Worm (Caenorhabditis elegans) whole organism, young adult: Measurements from ENCODE around the gene ZC204.12.

Experiments used
- C17E4.6 ChIP-seq: fragments of 200-800 bp; sonication (Bioruptor generic); IDR thresholded peaks from 2 replicates; pipeline ENCODE4 v1.3.6; 2022; ENCODE audit warnings: missing genetic modification reagents, missing genetic modification characterization, missing compliant biosample characterization
- F10E7.11 ChIP-seq: sonication (generic microtip); optimal IDR thresholded peaks from 2 replicates; lab custom pipeline; 2017; ENCODE audit warnings: mild to moderate bottlenecking, missing genetic modification characterization, moderate library complexity, missing compliant biosample characterization
- F22D6.2 ChIP-seq: sonication (generic microtip); optimal IDR thresholded peaks from 2 replicates; lab custom pipeline; 2016; ENCODE audit warnings: mild to moderate bottlenecking, missing genetic modification characterization, missing compliant biosample characterization
- F37B4.10 ChIP-seq: fragments of 200-800 bp; sonication (Bioruptor generic); IDR thresholded peaks from 2 replicates; pipeline ENCODE4 v1.3.6; 2022; ENCODE audit warnings: missing genetic modification characterization, missing compliant biosample characterization
- F49E8.2 ChIP-seq: sonication (generic microtip); optimal IDR thresholded peaks from 3 replicates; lab custom pipeline; 2017; ENCODE audit warnings: missing genetic modification characterization, mild to moderate bottlenecking, missing compliant biosample characterization, antibody characterized with exemption, moderate library complexity; ENCODE audit not compliant: insufficient read depth
- F52B5.7 ChIP-seq: sonication (generic microtip); optimal IDR thresholded peaks from 2 replicates; lab custom pipeline; 2016; ENCODE audit warnings: mild to moderate bottlenecking, missing genetic modification characterization, missing compliant biosample characterization
- F57C9.4 ChIP-seq: sonication (generic microtip); optimal IDR thresholded peaks from 2 replicates; lab custom pipeline; 2017; ENCODE audit warnings: mild to moderate bottlenecking, missing genetic modification characterization, missing compliant biosample characterization
- T26A5.8 ChIP-seq: sonication (generic microtip); optimal IDR thresholded peaks from 2 replicates; lab custom pipeline; 2016; ENCODE audit warnings: missing genetic modification characterization, missing compliant biosample characterization
- Y79H2A.3 ChIP-seq: fragments of 200-800 bp; sonication (Bioruptor generic); conservative IDR thresholded peaks from 2 replicates; pipeline ENCODE4 v1.3.6; 2022; ENCODE audit warnings: missing genetic modification reagents, missing genetic modification characterization, missing compliant biosample characterization
- akir-1 ChIP-seq: fragments of 200-800 bp; sonication (Bioruptor generic); optimal IDR thresholded peaks from 2 replicates; lab custom pipeline; 2018; ENCODE audit warnings: mild to moderate bottlenecking, missing genetic modification characterization, moderate library complexity, missing compliant biosample characterization
- ama-1 ChIP-seq, 3 experiments: fragments of 150-350 bp in 1 of 3; sonication (generic microtip) in 2 of 3; optimal IDR thresholded peaks; 2 replicates each; lab custom pipeline; 2014 to 2018; ENCODE audit warnings: missing biosample characterization in 2 of 3, missing genetic modification characterization in 2 of 3, missing genetic modification reagents in 2 of 3
- aptf-2 ChIP-seq: fragments of 200-800 bp; sonication (Bioruptor generic); conservative IDR thresholded peaks from 2 replicates; pipeline ENCODE4 v1.3.6; 2022; ENCODE audit warnings: missing genetic modification reagents, missing genetic modification characterization, missing compliant biosample characterization
- atf-7 ChIP-seq: sonication (generic microtip); optimal IDR thresholded peaks from 2 replicates; lab custom pipeline; 2017; ENCODE audit warnings: mild to moderate bottlenecking, missing genetic modification characterization, missing compliant biosample characterization
- athp-1 ChIP-seq: sonication (generic microtip); optimal IDR thresholded peaks from 2 replicates; lab custom pipeline; 2017; ENCODE audit warnings: mild to moderate bottlenecking, missing genetic modification characterization, missing compliant biosample characterization
- cebp-2 ChIP-seq: fragments of 200-800 bp; sonication (Bioruptor generic); IDR thresholded peaks from 2 replicates; pipeline ENCODE4 v1.3.6; 2022; ENCODE audit warnings: missing genetic modification characterization, missing compliant biosample characterization
- ceh-40 ChIP-seq: fragments of 200-800 bp; sonication (Bioruptor generic); IDR thresholded peaks from 2 replicates; pipeline ENCODE4 v1.3.6; 2022; ENCODE audit warnings: missing genetic modification characterization, missing compliant biosample characterization
- ceh-91 ChIP-seq: fragments of 200-800 bp; sonication (Bioruptor generic); IDR thresholded peaks from 2 replicates; pipeline ENCODE4 v1.3.6; 2022; ENCODE audit warnings: missing genetic modification reagents, missing genetic modification characterization, missing compliant biosample characterization
- chd-7 ChIP-seq: sonication (generic microtip); optimal IDR thresholded peaks from 2 replicates; lab custom pipeline; 2016; ENCODE audit warnings: mild to moderate bottlenecking, missing genetic modification characterization, moderate library complexity, missing compliant biosample characterization
- egl-18 ChIP-seq: fragments of 200-800 bp; sonication (Bioruptor generic); IDR thresholded peaks from 2 replicates; pipeline ENCODE4 v1.3.6; 2022; ENCODE audit warnings: missing genetic modification reagents, missing genetic modification characterization, missing compliant biosample characterization
- ekl-4 ChIP-seq: fragments of 200-800 bp; sonication (Bioruptor generic); IDR thresholded peaks from 2 replicates; pipeline ENCODE4 v1.3.6; 2022; ENCODE audit warnings: missing genetic modification reagents, missing genetic modification characterization, missing compliant biosample characterization
- ets-4 ChIP-seq: fragments of 200-800 bp; sonication (Bioruptor generic); optimal IDR thresholded peaks from 2 replicates; lab custom pipeline; 2018; ENCODE audit warnings: mild to moderate bottlenecking, missing genetic modification characterization, missing compliant biosample characterization
- fkh-3 ChIP-seq: sonication (generic microtip); optimal IDR thresholded peaks from 2 replicates; lab custom pipeline; 2016; ENCODE audit warnings: mild to moderate bottlenecking, missing genetic modification characterization, missing compliant biosample characterization
- hlh-26 ChIP-seq: fragments of 200-800 bp; sonication (Bioruptor generic); conservative IDR thresholded peaks from 2 replicates; pipeline ENCODE4 v1.3.6; 2022; ENCODE audit warnings: missing genetic modification reagents, missing genetic modification characterization, missing compliant biosample characterization
- hmg-1.2 ChIP-seq: fragments of 200-800 bp; sonication (Bioruptor generic); IDR thresholded peaks from 2 replicates; pipeline ENCODE4 v1.3.6; 2022; ENCODE audit warnings: missing genetic modification reagents, missing genetic modification characterization, missing compliant biosample characterization
- hsf-1 ChIP-seq: fragments of 200-800 bp; sonication (Bioruptor generic); IDR thresholded peaks from 2 replicates; pipeline ENCODE4 v1.3.6; 2022; ENCODE audit warnings: missing genetic modification reagents, missing genetic modification characterization, missing compliant biosample characterization
- lin-26 ChIP-seq: fragments of 200-800 bp; sonication (Bioruptor generic); IDR thresholded peaks from 2 replicates; pipeline ENCODE4 v1.3.6; 2022; ENCODE audit warnings: missing genetic modification reagents, missing genetic modification characterization, missing compliant biosample characterization
- lin-40 ChIP-seq: sonication (generic microtip); optimal IDR thresholded peaks from 2 replicates; lab custom pipeline; 2016; ENCODE audit warnings: missing genetic modification characterization, mild to moderate bottlenecking, missing compliant biosample characterization, missing genotype, missing genetic modification reagents
- lin-54 ChIP-seq: fragments of 200-800 bp; sonication (Bioruptor generic); optimal IDR thresholded peaks from 2 replicates; lab custom pipeline; 2018; ENCODE audit warnings: mild to moderate bottlenecking, missing genetic modification characterization, missing compliant biosample characterization
- madf-10 ChIP-seq: sonication (generic microtip); optimal IDR thresholded peaks from 2 replicates; lab custom pipeline; 2016; ENCODE audit warnings: mild to moderate bottlenecking, missing genetic modification characterization, missing compliant biosample characterization
- madf-3 ChIP-seq: fragments of 200-800 bp; sonication (Bioruptor generic); IDR thresholded peaks from 2 replicates; pipeline ENCODE4 v1.3.6; 2022; ENCODE audit warnings: missing genetic modification reagents, missing genetic modification characterization, missing compliant biosample characterization
- madf-6 ChIP-seq: fragments of 200-800 bp; sonication (Bioruptor generic); IDR thresholded peaks from 2 replicates; pipeline ENCODE4 v1.3.6; 2022; ENCODE audit warnings: missing genetic modification reagents, missing genetic modification characterization, missing compliant biosample characterization
- madf-8 ChIP-seq: fragments of 200-800 bp; sonication (Bioruptor generic); conservative IDR thresholded peaks from 2 replicates; pipeline ENCODE4 v1.3.6; 2022; ENCODE audit warnings: missing genetic modification reagents, missing genetic modification characterization, missing compliant biosample characterization
- nfya-1 ChIP-seq: sonication (generic microtip); optimal IDR thresholded peaks from 2 replicates; lab custom pipeline; 2017; ENCODE audit warnings: antibody characterized with exemption, missing compliant biosample characterization, missing genetic modification characterization, borderline replicate concordance; ENCODE audit not compliant: insufficient read depth
- nhr-80 ChIP-seq: sonication (generic microtip); optimal IDR thresholded peaks from 2 replicates; lab custom pipeline; 2016; ENCODE audit warnings: missing genetic modification characterization, missing compliant biosample characterization
- nhr-90 ChIP-seq: sonication (generic microtip); optimal IDR thresholded peaks from 2 replicates; lab custom pipeline; 2016; ENCODE audit warnings: missing genotype, mild to moderate bottlenecking, missing genetic modification characterization, missing compliant biosample characterization
- pha-4 ChIP-seq: fragments of 150-350 bp; sonication (generic microtip); optimal IDR thresholded peaks from 2 replicates; lab custom pipeline; 2014; ENCODE audit warnings: missing biosample characterization, missing genetic modification reagents, missing genetic modification characterization
- snpc-1.3 ChIP-seq: sonication (generic microtip); optimal IDR thresholded peaks from 2 replicates; lab custom pipeline; 2017; ENCODE audit warnings: missing genetic modification characterization, mild to moderate bottlenecking, missing compliant biosample characterization, antibody characterized with exemption, moderate library complexity, missing genotype, missing genetic modification reagents; ENCODE audit not compliant: insufficient read depth
- somi-1 ChIP-seq: fragments of 200-800 bp; sonication (Bioruptor generic); optimal IDR thresholded peaks from 2 replicates; lab custom pipeline; 2018; ENCODE audit warnings: mild to moderate bottlenecking, missing genetic modification characterization, missing compliant biosample characterization
- sptf-2 ChIP-seq: fragments of 200-800 bp; sonication (Bioruptor generic); optimal IDR thresholded peaks from 2 replicates; lab custom pipeline; 2018; ENCODE audit warnings: mild to moderate bottlenecking, missing genetic modification characterization, missing compliant biosample characterization
- unc-130 ChIP-seq: sonication (generic microtip); optimal IDR thresholded peaks from 2 replicates; lab custom pipeline; 2016; ENCODE audit warnings: missing genetic modification reagents, missing genetic modification characterization, missing compliant biosample characterization
- ztf-26 ChIP-seq: sonication (generic microtip); optimal IDR thresholded peaks from 2 replicates; lab custom pipeline; 2017; ENCODE audit warnings: missing genetic modification characterization, missing compliant biosample characterization
- ztf-28 ChIP-seq: fragments of 200-800 bp; sonication (Bioruptor generic); IDR thresholded peaks from 2 replicates; pipeline ENCODE4 v1.3.6; 2022; ENCODE audit warnings: missing genetic modification reagents, missing genetic modification characterization, missing compliant biosample characterization
- ztf-3 ChIP-seq: fragments of 200-800 bp; sonication (Bioruptor generic); optimal IDR thresholded peaks from 2 replicates; lab custom pipeline; 2018; ENCODE audit warnings: mild to moderate bottlenecking, missing genetic modification characterization, missing compliant biosample characterization

Gene ZC204.12

DNA sequence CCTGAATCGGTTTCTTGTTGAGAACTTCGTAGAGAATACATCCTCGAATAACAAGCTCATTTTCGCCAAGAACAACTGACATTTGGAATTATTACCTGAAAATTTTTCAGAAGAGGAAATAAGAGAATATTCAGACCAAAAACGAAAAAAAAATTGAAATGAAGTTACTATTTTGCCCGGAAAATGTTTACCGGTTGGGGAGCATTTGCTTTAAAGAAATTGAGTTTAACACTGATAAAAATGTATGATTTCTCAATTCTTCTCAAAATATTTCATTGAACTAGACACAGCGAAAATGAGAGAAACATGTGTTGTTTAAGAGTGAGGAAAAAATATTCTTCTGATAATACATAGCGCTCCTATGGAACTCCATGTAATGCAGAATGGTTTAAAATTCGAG, 40.7 kb downstream of the ZC204.12 start, which contains the start of gene fbxa-165:
fbxa-165 (minus strand) TSS at position 101 of the 400 bp plus-strand sequence.
- TF ChIP-seq lin-54 (GFP tag; lab: Kevin White, UChicago), result no peak
- no peak for TF ChIP-seq ztf-28 (GFP tag; lab: Robert Waterston, UW)
- no peak for TF ChIP-seq lin-26
- TF ChIP-seq ztf-3 (GFP tag; lab: Kevin White, UChicago), result no peak
- no peak for TF ChIP-seq aptf-2
- TF ChIP-seq egl-18 (GFP tag; lab: Robert Waterston, UW), result no peak
- TF ChIP-seq atf-7 (tag; lab: Kevin White, UChicago), result no peak
- no peak for TF ChIP-seq hsf-1 (GFP tag; lab: Robert Waterston, UW)
- no peak for TF ChIP-seq fkh-3
- no peak for TF ChIP-seq nhr-80 (tag; lab: Kevin White, UChicago)
- no peak for TF ChIP-seq Y79H2A.3 (GFP tag; lab: Robert Waterston, UW)
- no peak for TF ChIP-seq madf-3 (GFP tag; lab: Robert Waterston, UW)
- TF ChIP-seq ekl-4 (GFP tag; lab: Robert Waterston, UW), result no peak
- TF ChIP-seq hlh-26 (GFP tag; lab: Robert Waterston, UW), result no peak
- no peak for TF ChIP-seq F37B4.10 (GFP tag; lab: Robert Waterston, UW)
- no peak for TF ChIP-seq F22D6.2
- TF ChIP-seq pha-4 (tag; lab: Kevin White, UChicago), result no peak

DNA sequence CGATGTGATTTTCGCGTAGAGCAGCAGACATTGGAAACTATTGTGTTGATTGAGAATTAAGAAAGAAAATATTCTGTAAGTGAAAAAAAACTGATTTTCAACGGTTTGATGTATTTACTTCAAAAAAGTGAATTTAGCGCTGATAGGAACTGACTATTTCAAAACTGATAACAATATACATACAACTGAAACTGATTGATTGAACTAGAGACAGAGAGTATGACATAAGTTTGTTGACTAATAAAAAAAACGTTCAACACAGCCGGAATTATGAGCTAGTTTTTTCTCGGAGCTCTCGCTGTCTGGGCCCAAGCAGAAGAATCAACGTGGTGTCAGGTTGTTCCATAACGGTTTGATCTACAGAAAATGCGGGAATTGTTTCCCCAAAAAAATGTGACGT, 43.1 kb downstream of the ZC204.12 start, which contains the start of gene fbxa-164:
fbxa-164 (minus strand) TSS at position 101 of the 400 bp plus-strand sequence.
- TF ChIP-seq chd-7 (no peak), cebp-2 (no peak), F52B5.7 (tag; lab: Kevin White, UChicago) (no peak), ceh-91 (GFP tag; lab: Robert Waterston, UW) (no peak), madf-8 (GFP tag; lab: Robert Waterston, UW) (no peak), C17E4.6 (GFP tag; lab: Robert Waterston, UW) (no peak), F10E7.11 (tag; lab: Kevin White, UChicago) (no peak), ceh-40 (no peak), lin-40 (tag; lab: Kevin White, UChicago) (no peak), T26A5.8 (tag; lab: Kevin White, UChicago) (no peak), unc-130 (GFP tag; lab: Kevin White, UChicago) (no peak), ets-4 (GFP tag; lab: Kevin White, UChicago) (no peak), akir-1 (GFP tag; lab: Kevin White, UChicago) (no peak), hlh-26 (GFP tag; lab: Robert Waterston, UW) (no peak), nhr-80 (tag; lab: Kevin White, UChicago) (no peak), ama-1 (optimal IDR thresholded peaks at IDR 0.05; lab: Kevin White, UChicago) (no peak), ama-1 (GFP tag; optimal IDR thresholded peaks at IDR 0.05; lab: Kevin White, UChicago) (no peak), sptf-2 (GFP tag; lab: Kevin White, UChicago) (no peak)
- TF ChIP-seq, all 124 proteins: peak for 0

DNA sequence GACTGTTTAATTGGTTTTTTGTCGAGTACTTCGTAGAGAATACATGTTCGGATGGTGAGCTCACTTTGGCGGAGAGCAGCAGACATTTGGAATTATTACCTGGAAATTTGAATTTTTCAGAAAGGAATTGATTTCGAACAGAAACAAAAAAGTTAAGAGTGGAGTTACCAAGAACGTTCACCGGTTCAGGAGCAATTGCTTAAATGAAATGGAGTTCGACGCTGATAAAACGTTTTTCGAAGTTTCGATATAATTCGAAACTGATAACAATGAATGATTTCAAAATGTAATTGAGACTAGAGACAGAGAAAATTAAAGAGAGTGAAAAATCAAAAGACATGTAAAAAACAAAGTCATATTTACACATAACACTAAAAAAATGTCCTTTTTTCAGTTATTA, 46.5 kb downstream of the ZC204.12 start, which contains the start of gene fbxa-163:
fbxa-163 (minus strand) TSS at position 101 of the 400 bp plus-strand sequence.
- TF ChIP-seq nhr-90 (no peak), snpc-1.3 (tag; lab: Kevin White, UChicago) (no peak), athp-1 (tag; lab: Kevin White, UChicago) (no peak), nfya-1 (tag; lab: Kevin White, UChicago) (no peak), F57C9.4 (tag; lab: Kevin White, UChicago) (no peak), madf-6 (GFP tag; lab: Robert Waterston, UW) (no peak), hmg-1.2 (GFP tag; lab: Robert Waterston, UW) (no peak), ztf-26 (tag; lab: Kevin White, UChicago) (no peak), lin-26 (no peak), madf-10 (tag; lab: Kevin White, UChicago) (no peak), madf-8 (GFP tag; lab: Robert Waterston, UW) (no peak), F49E8.2 (tag; lab: Kevin White, UChicago) (no peak), somi-1 (GFP tag; lab: Kevin White, UChicago) (no peak)
